Worm (Caenorhabditis elegans) whole organism, young adult: ENCODE results near the gene srbc-51.

ENCODE experiments used
- B0336.3 ChIP-seq: fragments of 200-800 bp; sonication (Bioruptor generic); IDR thresholded peaks from 2 replicates; pipeline ENCODE4 v1.3.6; 2022; ENCODE audit warnings: missing genetic modification characterization, missing compliant biosample characterization
- C06A6.2 ChIP-seq: fragments of 200-800 bp; sonication (Bioruptor generic); conservative IDR thresholded peaks from 2 replicates; pipeline ENCODE4 v1.3.6; 2022; ENCODE audit warnings: missing genetic modification characterization, missing compliant biosample characterization
- F22D6.2 ChIP-seq: sonication (generic microtip); optimal IDR thresholded peaks from 2 replicates; lab custom pipeline; 2016; ENCODE audit warnings: mild to moderate bottlenecking, missing genetic modification characterization, missing compliant biosample characterization
- F52B5.7 ChIP-seq: sonication (generic microtip); optimal IDR thresholded peaks from 2 replicates; lab custom pipeline; 2016; ENCODE audit warnings: mild to moderate bottlenecking, missing genetic modification characterization, missing compliant biosample characterization
- F57A8.1 ChIP-seq: fragments of 200-800 bp; sonication (Bioruptor generic); optimal IDR thresholded peaks from 2 replicates; lab custom pipeline; 2018; ENCODE audit warnings: mild to moderate bottlenecking, missing genetic modification characterization, moderate library complexity, missing compliant biosample characterization
- F57C9.4 ChIP-seq: sonication (generic microtip); optimal IDR thresholded peaks from 2 replicates; lab custom pipeline; 2017; ENCODE audit warnings: mild to moderate bottlenecking, missing genetic modification characterization, missing compliant biosample characterization
- K11D2.4 ChIP-seq: fragments of 200-800 bp; sonication (Bioruptor generic); IDR thresholded peaks from 2 replicates; pipeline ENCODE4 v1.3.6; 2022; ENCODE audit warnings: missing genetic modification reagents, missing genetic modification characterization, missing compliant biosample characterization
- T07F8.4 ChIP-seq: sonication (generic microtip); optimal IDR thresholded peaks from 2 replicates; lab custom pipeline; 2016; ENCODE audit warnings: mild to moderate bottlenecking, missing genetic modification characterization, moderate library complexity, missing compliant biosample characterization
- Y56A3A.18 ChIP-seq: fragments of 200-800 bp; sonication (Bioruptor generic); IDR thresholded peaks from 2 replicates; pipeline ENCODE4 v1.3.6; 2022; ENCODE audit warnings: missing genetic modification reagents, missing genetic modification characterization, missing compliant biosample characterization
- Y95B8A.8 ChIP-seq: fragments of 200-800 bp; sonication (Bioruptor generic); IDR thresholded peaks from 2 replicates; pipeline ENCODE4 v1.3.6; 2022; ENCODE audit warnings: missing genetic modification reagents, missing genetic modification characterization, missing compliant biosample characterization
- akir-1 ChIP-seq: fragments of 200-800 bp; sonication (Bioruptor generic); optimal IDR thresholded peaks from 2 replicates; lab custom pipeline; 2018; ENCODE audit warnings: mild to moderate bottlenecking, missing genetic modification characterization, moderate library complexity, missing compliant biosample characterization
- attf-3 ChIP-seq: fragments of 200-800 bp; sonication (Bioruptor generic); conservative IDR thresholded peaks from 2 replicates; pipeline ENCODE4 v1.3.6; 2022; ENCODE audit warnings: missing genetic modification reagents, missing genetic modification characterization, missing compliant biosample characterization
- attf-5 ChIP-seq: fragments of 200-800 bp; sonication (Bioruptor generic); optimal IDR thresholded peaks from 2 replicates; lab custom pipeline; 2018; ENCODE audit warnings: mild to moderate bottlenecking, missing genetic modification characterization, missing compliant biosample characterization
- attf-6 ChIP-seq: fragments of 200-800 bp; sonication (Bioruptor generic); IDR thresholded peaks from 2 replicates; pipeline ENCODE4 v1.3.6; 2022; ENCODE audit warnings: missing genetic modification reagents, missing genetic modification characterization, missing compliant biosample characterization
- bed-2 ChIP-seq: fragments of 200-800 bp; sonication (Bioruptor generic); IDR thresholded peaks from 2 replicates; pipeline ENCODE4 v1.3.6; 2022; ENCODE audit warnings: missing genetic modification reagents, missing genetic modification characterization, missing compliant biosample characterization
- ccch-3 ChIP-seq: fragments of 200-800 bp; sonication (Bioruptor generic); optimal IDR thresholded peaks from 2 replicates; lab custom pipeline; 2018; ENCODE audit warnings: mild to moderate bottlenecking, missing genetic modification characterization, missing compliant biosample characterization
- ceh-91 ChIP-seq: fragments of 200-800 bp; sonication (Bioruptor generic); IDR thresholded peaks from 2 replicates; pipeline ENCODE4 v1.3.6; 2022; ENCODE audit warnings: missing genetic modification reagents, missing genetic modification characterization, missing compliant biosample characterization
- egl-44 ChIP-seq: fragments of 200-800 bp; sonication (Bioruptor generic); IDR thresholded peaks from 2 replicates; pipeline ENCODE4 v1.3.6; 2022; ENCODE audit warnings: missing genetic modification reagents, missing genetic modification characterization, missing compliant biosample characterization
- hmg-1.2 ChIP-seq: fragments of 200-800 bp; sonication (Bioruptor generic); IDR thresholded peaks from 2 replicates; pipeline ENCODE4 v1.3.6; 2022; ENCODE audit warnings: missing genetic modification reagents, missing genetic modification characterization, missing compliant biosample characterization
- hsf-1 ChIP-seq: fragments of 200-800 bp; sonication (Bioruptor generic); IDR thresholded peaks from 2 replicates; pipeline ENCODE4 v1.3.6; 2022; ENCODE audit warnings: missing genetic modification reagents, missing genetic modification characterization, missing compliant biosample characterization
- lin-35 ChIP-seq, 3 experiments: fragments of 150-350 bp in 2 of 3; sonication (generic microtip) in 1 of 3; optimal IDR thresholded peaks; 2 replicates each; lab custom pipeline; 2014 to 2018; ENCODE audit warnings: missing biosample characterization in 3 of 3, missing genetic modification characterization in 3 of 3, missing genetic modification reagents in 3 of 3
- lin-40 ChIP-seq: sonication (generic microtip); optimal IDR thresholded peaks from 2 replicates; lab custom pipeline; 2016; ENCODE audit warnings: missing genetic modification characterization, mild to moderate bottlenecking, missing compliant biosample characterization, missing genotype, missing genetic modification reagents
- lin-54 ChIP-seq: fragments of 200-800 bp; sonication (Bioruptor generic); optimal IDR thresholded peaks from 2 replicates; lab custom pipeline; 2018; ENCODE audit warnings: mild to moderate bottlenecking, missing genetic modification characterization, missing compliant biosample characterization
- mcd-1 ChIP-seq: fragments of 200-800 bp; sonication (Bioruptor generic); IDR thresholded peaks from 2 replicates; pipeline ENCODE4 v1.3.6; 2022; ENCODE audit warnings: missing genetic modification reagents, missing genetic modification characterization, missing compliant biosample characterization
- mel-28 ChIP-seq: sonication (generic microtip); optimal IDR thresholded peaks from 2 replicates; lab custom pipeline; 2016; ENCODE audit warnings: borderline replicate concordance, mild to moderate bottlenecking, missing genetic modification characterization, missing compliant biosample characterization
- nfya-2 ChIP-seq: fragments of 200-800 bp; sonication (Bioruptor generic); IDR thresholded peaks from 2 replicates; pipeline ENCODE4 v1.3.6; 2022; ENCODE audit warnings: missing genetic modification reagents, missing genetic modification characterization, missing compliant biosample characterization
- nhr-120 ChIP-seq: fragments of 200-800 bp; sonication (Bioruptor generic); IDR thresholded peaks from 2 replicates; pipeline ENCODE4 v1.3.6; 2022; ENCODE audit warnings: missing genetic modification characterization, missing compliant biosample characterization
- snpc-1.1 ChIP-seq: sonication (generic microtip); optimal IDR thresholded peaks from 2 replicates; lab custom pipeline; 2017; ENCODE audit warnings: missing genetic modification characterization, mild to moderate bottlenecking, missing compliant biosample characterization, antibody characterized with exemption, moderate library complexity, missing genotype, missing genetic modification reagents; ENCODE audit not compliant: insufficient read depth
- somi-1 ChIP-seq: fragments of 200-800 bp; sonication (Bioruptor generic); optimal IDR thresholded peaks from 2 replicates; lab custom pipeline; 2018; ENCODE audit warnings: mild to moderate bottlenecking, missing genetic modification characterization, missing compliant biosample characterization
- tbx-9 ChIP-seq: sonication (generic microtip); optimal IDR thresholded peaks from 2 replicates; lab custom pipeline; 2016; ENCODE audit warnings: borderline replicate concordance, missing genetic modification characterization, inconsistent platforms, missing compliant biosample characterization
- xnd-1 ChIP-seq: sonication (generic microtip); optimal IDR thresholded peaks from 2 replicates; lab custom pipeline; 2016; ENCODE audit warnings: missing genotype, missing genetic modification reagents, missing genetic modification characterization, missing compliant biosample characterization
- zfh-2 ChIP-seq: fragments of 200-800 bp; sonication (Bioruptor generic); conservative IDR thresholded peaks from 2 replicates; pipeline ENCODE4 v1.3.6; 2022; ENCODE audit warnings: missing genetic modification reagents, missing genetic modification characterization, missing compliant biosample characterization
- ztf-18 ChIP-seq: sonication (generic microtip); optimal IDR thresholded peaks from 2 replicates; lab custom pipeline; 2016; ENCODE audit warnings: missing genotype, mild to moderate bottlenecking, missing genetic modification characterization, missing compliant biosample characterization
- ztf-22 ChIP-seq: fragments of 200-800 bp; sonication (Bioruptor generic); optimal IDR thresholded peaks from 2 replicates; lab custom pipeline; 2018; ENCODE audit warnings: mild to moderate bottlenecking, missing genetic modification characterization, moderate library complexity, missing compliant biosample characterization

srbc-51 gene

DNA sequence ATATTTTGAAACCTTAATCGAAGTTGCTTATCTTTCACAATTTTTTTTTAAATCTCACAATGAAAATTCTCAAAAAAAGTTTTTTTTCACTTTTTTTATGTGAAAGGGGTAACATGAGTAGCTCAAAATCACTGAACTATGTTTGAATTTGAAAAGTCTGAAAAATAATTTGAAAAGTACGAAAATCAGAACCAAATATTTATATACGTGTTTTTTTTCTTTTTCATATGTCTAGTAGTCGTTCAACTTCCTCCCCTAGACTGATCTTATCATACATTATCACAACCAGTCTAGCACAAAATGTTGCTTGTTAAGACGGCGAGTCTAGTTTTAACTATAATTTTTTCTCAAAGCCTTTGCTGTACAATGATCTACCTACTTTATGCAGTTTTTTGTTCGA lies 4.8 kb upstream of the srbc-51 start, which contains the start of gene srbc-49:
Gene srbc-49 (plus strand): TSS at position 301 of the 400 bp plus-strand sequence.
- TF ChIP-seq snpc-1.1 (tag; lab: Kevin White, UChicago): no peak
- no peak for TF ChIP-seq ztf-22 (GFP tag; lab: Kevin White, UChicago)
- TF ChIP-seq Y56A3A.18 (GFP tag; lab: Robert Waterston, UW): no peak
- no peak for TF ChIP-seq Y95B8A.8
- no peak for TF ChIP-seq attf-6 (GFP tag; lab: Robert Waterston, UW)
- TF ChIP-seq zfh-2 (GFP tag; lab: Robert Waterston, UW): no peak
- TF ChIP-seq lin-54 (GFP tag; lab: Kevin White, UChicago): no peak
- TF ChIP-seq B0336.3: no peak
- TF ChIP-seq lin-40: no peak
- TF ChIP-seq, all 124 proteins: peak for 0

DNA sequence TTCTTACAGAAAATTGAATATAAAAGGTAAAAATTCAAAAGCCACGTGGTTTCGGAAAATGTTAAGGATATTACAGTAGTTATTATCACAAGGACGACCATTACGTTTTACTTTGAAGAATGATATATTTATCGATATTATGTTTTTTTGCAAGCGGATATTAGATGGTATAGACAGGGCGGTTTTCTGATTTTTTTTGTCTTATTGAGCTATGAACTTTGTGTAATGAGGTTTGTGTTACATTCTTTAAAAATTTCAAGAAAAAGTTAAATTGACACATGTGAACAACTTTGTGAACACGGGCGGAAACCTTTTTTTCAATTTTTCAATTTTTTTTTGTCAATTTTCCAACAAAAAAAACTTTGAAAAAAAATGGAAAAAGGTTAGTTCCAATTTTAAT lies 1.3 kb upstream of the srbc-51 start, which contains the start of gene srbc-50:
Gene srbc-50 (minus strand): TSS at position 101 of the 400 bp plus-strand sequence.
- TF ChIP-seq bed-2: no peak
- no peak for TF ChIP-seq F22D6.2
- no peak for TF ChIP-seq ccch-3 (GFP tag; lab: Kevin White, UChicago)
- TF ChIP-seq nfya-2 (GFP tag; lab: Robert Waterston, UW): no peak
- no peak for TF ChIP-seq egl-44
- TF ChIP-seq hsf-1 (GFP tag; lab: Robert Waterston, UW): no peak
- no peak for TF ChIP-seq akir-1 (GFP tag; lab: Kevin White, UChicago)
- TF ChIP-seq attf-3: no peak
- no peak for TF ChIP-seq tbx-9 (tag; lab: Kevin White, UChicago)
- no peak for TF ChIP-seq C06A6.2 (GFP tag; lab: Robert Waterston, UW)
- no peak for TF ChIP-seq F57A8.1 (GFP tag; lab: Kevin White, UChicago)
- TF ChIP-seq T07F8.4 (tag; lab: Kevin White, UChicago): no peak
- TF ChIP-seq ztf-18: no peak
- TF ChIP-seq lin-35 (GFP tag; optimal IDR thresholded peaks at IDR 0.05; lab: Kevin White, UChicago): no peak

DNA sequence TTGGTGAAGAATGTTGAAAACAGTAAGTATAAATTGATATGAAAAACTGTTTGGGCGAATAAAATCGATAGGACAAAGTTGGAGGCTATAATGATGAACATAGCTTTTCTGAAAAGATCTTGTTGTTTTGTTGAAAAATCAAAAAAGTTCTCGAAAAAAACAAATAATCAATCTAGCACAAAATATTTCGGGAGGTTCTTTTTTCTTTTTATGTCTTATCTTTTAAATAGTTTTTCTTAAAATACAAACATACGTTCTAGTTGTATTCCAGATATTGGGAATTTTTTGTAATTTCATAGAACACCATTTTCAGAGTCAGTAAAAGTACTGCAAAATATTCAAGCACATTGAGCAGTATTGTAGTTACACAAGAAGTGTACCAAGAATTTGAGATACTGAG lies 3.7 kb downstream of the srbc-51 start, which contains the start of gene srbc-55:
Gene srbc-55 (minus strand): TSS at position 101 of the 400 bp plus-strand sequence.
- TF ChIP-seq mcd-1: no peak

DNA sequence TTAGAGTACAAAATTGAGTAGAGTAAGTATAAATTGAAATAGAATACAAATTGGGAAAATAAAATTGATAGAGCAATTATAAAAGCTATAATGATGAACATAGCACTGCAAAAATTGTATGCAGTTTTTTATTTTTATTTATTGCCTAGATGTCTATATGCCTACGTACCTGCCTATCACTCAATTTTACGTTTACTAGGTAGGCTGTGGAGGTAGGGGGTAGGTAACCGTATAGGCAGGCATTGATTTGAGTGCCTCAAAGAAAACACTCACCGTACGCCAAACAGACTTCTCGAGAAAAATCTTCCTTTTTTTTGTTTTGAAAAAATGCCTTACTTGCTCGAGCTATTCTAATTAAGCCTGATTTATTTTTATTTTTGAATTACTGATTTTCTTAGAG lies 5.4 kb downstream of the srbc-51 start, which contains the start of gene srbc-56:
Gene srbc-56 (minus strand): TSS at position 101 of the 400 bp plus-strand sequence.
- no peak for TF ChIP-seq mel-28 (tag; lab: Kevin White, UChicago)
- TF ChIP-seq nfya-2 (GFP tag; lab: Robert Waterston, UW): no peak
- no peak for TF ChIP-seq attf-5
- TF ChIP-seq ceh-91 (GFP tag; lab: Robert Waterston, UW): no peak
- no peak for TF ChIP-seq nhr-120 (GFP tag; lab: Robert Waterston, UW)
- no peak for TF ChIP-seq hmg-1.2 (GFP tag; lab: Robert Waterston, UW)
- TF ChIP-seq K11D2.4 (GFP tag; lab: Robert Waterston, UW): no peak
- no peak for TF ChIP-seq xnd-1 (tag; lab: Kevin White, UChicago)
- TF ChIP-seq F57C9.4 (tag; lab: Kevin White, UChicago): no peak
- no peak for TF ChIP-seq somi-1
- TF ChIP-seq F57A8.1 (GFP tag; lab: Kevin White, UChicago): no peak
- TF ChIP-seq F52B5.7 (tag; lab: Kevin White, UChicago): no peak
